Fruit fly (Drosophila melanogaster) whole organism, embryonic: ENCODE results near the gene CG17780.

Experiments
- CG1233 ChIP-seq: fragments of 200-800 bp; sonication (Bioruptor generic); optimal IDR thresholded peaks from 4 replicates; lab custom pipeline; 2018; ENCODE audit warnings: missing biosample characterization, mild to moderate bottlenecking, missing genetic modification characterization
- CG14710 ChIP-seq: fragments of 200-800 bp; sonication (Bioruptor generic); optimal IDR thresholded peaks from 3 replicates; lab custom pipeline; 2019; ENCODE audit warnings: missing biosample characterization, mild to moderate bottlenecking, missing genetic modification characterization, moderate library complexity
- CG14965 ChIP-seq: fragments of 200-800 bp; sonication (Bioruptor generic); optimal IDR thresholded peaks from 2 replicates; lab custom pipeline; 2016; ENCODE audit warnings: missing biosample characterization, missing genetic modification characterization, borderline replicate concordance
- CG15514 ChIP-seq: fragments of 200-800 bp; sonication (Bioruptor generic); optimal IDR thresholded peaks from 3 replicates; lab custom pipeline; 2017; ENCODE audit warnings: missing biosample characterization, missing genetic modification characterization, mild to moderate bottlenecking, moderate library complexity, missing genetic modification reagents
- CG16779 ChIP-seq: fragments of 200-800 bp; sonication (Bioruptor generic); IDR thresholded peaks from 2 replicates; pipeline ENCODE4 v1.3.6; 2022; ENCODE audit warnings: missing biosample characterization, missing genetic modification characterization
- CG17328 ChIP-seq: fragments of 200-800 bp; sonication (Bioruptor generic); IDR thresholded peaks from 2 replicates; pipeline ENCODE4 v1.3.6; 2022; ENCODE audit warnings: missing biosample characterization, missing genetic modification characterization
- CG17829 ChIP-seq: fragments of 200-800 bp; optimal IDR thresholded peaks from 2 replicates; lab custom pipeline; 2019; ENCODE audit warnings: missing biosample characterization, mild to moderate bottlenecking, missing genetic modification characterization, moderate library complexity
- CG18476 ChIP-seq: fragments of 200-800 bp; sonication (Bioruptor generic); optimal IDR thresholded peaks from 2 replicates; lab custom pipeline; 2016; ENCODE audit warnings: missing biosample characterization, mild to moderate bottlenecking, missing genetic modification characterization
- CG18599 ChIP-seq: fragments of 200-800 bp; sonication (Bioruptor generic); optimal IDR thresholded peaks from 3 replicates; lab custom pipeline; 2017; ENCODE audit warnings: missing biosample characterization, missing genetic modification characterization, mild to moderate bottlenecking, moderate library complexity, missing genetic modification reagents
- CG18619 ChIP-seq: fragments of 200-800 bp; sonication (Bioruptor generic); optimal IDR thresholded peaks from 3 replicates; lab custom pipeline; 2017; ENCODE audit warnings: missing biosample characterization, mild to moderate bottlenecking, missing genetic modification characterization
- CG3726 ChIP-seq: fragments of 200-800 bp; sonication (Bioruptor generic); IDR thresholded peaks from 3 replicates; pipeline ENCODE4, ENCODE4 v1.3.6; 2022; ENCODE audit warnings: missing biosample characterization, missing genetic modification characterization
- CG3838 ChIP-seq: fragments of 200-800 bp; sonication (Bioruptor generic); optimal IDR thresholded peaks from 3 replicates; lab custom pipeline; 2016; ENCODE audit warnings: missing biosample characterization, missing genetic modification characterization
- CG3847 ChIP-seq: fragments of 200-800 bp; sonication (Bioruptor generic); IDR thresholded peaks from 2 replicates; pipeline ENCODE4 v1.3.6; 2022; ENCODE audit warnings: missing biosample characterization, missing genetic modification characterization
- CG4404 ChIP-seq: fragments of 200-800 bp; sonication (Bioruptor generic); IDR thresholded peaks from 2 replicates; pipeline ENCODE4 v1.3.6; 2022; ENCODE audit warnings: missing biosample characterization, missing genetic modification characterization
- CG5180 ChIP-seq: fragments of 200-800 bp; sonication (Bioruptor generic); optimal IDR thresholded peaks from 3 replicates; lab custom pipeline; 2017; ENCODE audit warnings: missing biosample characterization, missing genetic modification characterization, mild to moderate bottlenecking, moderate library complexity, missing genetic modification reagents
- CG7556 ChIP-seq: fragments of 200-800 bp; sonication (Bioruptor generic); optimal IDR thresholded peaks from 2 replicates; lab custom pipeline; 2017; ENCODE audit warnings: missing biosample characterization, mild to moderate bottlenecking, missing genetic modification characterization
- CG9727 ChIP-seq: fragments of 200-800 bp; sonication (Bioruptor generic); optimal IDR thresholded peaks from 3 replicates; lab custom pipeline; 2017; ENCODE audit warnings: missing biosample characterization, mild to moderate bottlenecking, missing genetic modification characterization
- CkIIα-i1 ChIP-seq: fragments of 200-800 bp; sonication (Bioruptor generic); IDR thresholded peaks from 2 replicates; pipeline ENCODE4 v1.3.6; 2022; ENCODE audit warnings: missing biosample characterization, missing genetic modification characterization
- Dp ChIP-seq: fragments of 200-800 bp; sonication (Bioruptor generic); optimal IDR thresholded peaks from 2 replicates; lab custom pipeline; 2018; ENCODE audit warnings: missing biosample characterization, mild to moderate bottlenecking, missing genetic modification characterization, moderate library complexity
- H2.0 ChIP-seq: fragments of 200-800 bp; sonication (Bioruptor generic); IDR thresholded peaks from 2 replicates; pipeline ENCODE4 v1.3.6; 2022; ENCODE audit warnings: missing biosample characterization, missing genetic modification characterization
- MBD-R2 ChIP-seq: fragments of 200-800 bp; sonication (Bioruptor generic); IDR thresholded peaks from 2 replicates; pipeline ENCODE4 v1.3.6; 2022; ENCODE audit warnings: missing biosample characterization, missing genetic modification characterization
- Max ChIP-seq: fragments of 200-800 bp; sonication (Bioruptor generic); optimal IDR thresholded peaks from 2 replicates; lab custom pipeline; 2016; ENCODE audit warnings: missing biosample characterization, mild to moderate bottlenecking, missing genetic modification characterization
- NC2β ChIP-seq: fragments of 200-800 bp; sonication (Bioruptor generic); optimal IDR thresholded peaks from 2 replicates; lab custom pipeline; 2016; ENCODE audit warnings: missing biosample characterization, missing genetic modification characterization
- Neu2 ChIP-seq: fragments of 200-800 bp; sonication (Bioruptor generic); optimal IDR thresholded peaks from 3 replicates; lab custom pipeline; 2016; ENCODE audit warnings: missing biosample characterization, missing genetic modification characterization, borderline replicate concordance
- PHDP ChIP-seq: fragments of 200-800 bp; sonication (Bioruptor generic); optimal IDR thresholded peaks from 3 replicates; lab custom pipeline; 2018; ENCODE audit warnings: missing biosample characterization, mild to moderate bottlenecking, missing genetic modification characterization, moderate library complexity
- Side ChIP-seq: fragments of 200-800 bp; sonication (Bioruptor generic); optimal IDR thresholded peaks from 2 replicates; lab custom pipeline; 2016; ENCODE audit warnings: missing biosample characterization, missing genetic modification characterization
- Six4 ChIP-seq: fragments of 200-800 bp; sonication (Bioruptor generic); optimal IDR thresholded peaks from 2 replicates; lab custom pipeline; 2016; ENCODE audit warnings: missing biosample characterization, missing genetic modification characterization
- Sox102F ChIP-seq: fragments of 200-800 bp; sonication (Bioruptor generic); optimal IDR thresholded peaks from 2 replicates; lab custom pipeline; 2018; ENCODE audit warnings: missing biosample characterization, mild to moderate bottlenecking, missing genetic modification characterization, moderate library complexity
- Usf ChIP-seq: fragments of 200-800 bp; sonication (Bioruptor generic); optimal IDR thresholded peaks from 2 replicates; lab custom pipeline; 2017; ENCODE audit warnings: missing genotype, missing biosample characterization, missing genetic modification characterization
- Xbp1 ChIP-seq: fragments of 200-800 bp; sonication (Bioruptor generic); optimal IDR thresholded peaks from 3 replicates; lab custom pipeline; 2016; ENCODE audit warnings: missing biosample characterization, mild to moderate bottlenecking, missing genetic modification characterization
- ap ChIP-seq: fragments of 200-800 bp; sonication (Bioruptor generic); IDR thresholded peaks from 2 replicates; pipeline ENCODE4 v1.3.6; 2022; ENCODE audit warnings: missing biosample characterization, missing genetic modification characterization
- ase ChIP-seq: fragments of 200-800 bp; sonication (Bioruptor generic); IDR thresholded peaks from 3 replicates; pipeline ENCODE4 v1.3.6; 2022; ENCODE audit warnings: missing biosample characterization, missing genetic modification characterization
- az2 ChIP-seq: fragments of 200-800 bp; sonication (Bioruptor generic); optimal IDR thresholded peaks from 3 replicates; lab custom pipeline; 2016; ENCODE audit warnings: missing biosample characterization, missing genetic modification characterization
- chif ChIP-seq, 2 experiments: fragments of 200-800 bp; sonication (Bioruptor generic); optimal IDR thresholded peaks; 3 replicates each; lab custom pipeline; 2016; ENCODE audit warnings: missing biosample characterization in 2 of 2, missing genetic modification characterization in 2 of 2
- croc ChIP-seq: fragments of 200-800 bp; sonication (Bioruptor generic); conservative IDR thresholded peaks from 3 replicates; pipeline ENCODE4 v1.3.6; 2022; ENCODE audit warnings: missing biosample characterization, missing genetic modification characterization
- exex ChIP-seq: fragments of 200-800 bp; sonication (Bioruptor generic); optimal IDR thresholded peaks from 4 replicates; lab custom pipeline; 2018; ENCODE audit warnings: missing biosample characterization, mild to moderate bottlenecking, missing genetic modification characterization, moderate library complexity
- fd3F ChIP-seq: fragments of 200-800 bp; sonication (Bioruptor generic); optimal IDR thresholded peaks from 2 replicates; lab custom pipeline; 2018; ENCODE audit warnings: missing biosample characterization, mild to moderate bottlenecking, missing genetic modification characterization, moderate library complexity
- gfzf ChIP-seq: fragments of 200-800 bp; sonication (Bioruptor generic); optimal IDR thresholded peaks from 2 replicates; lab custom pipeline; 2016; ENCODE audit warnings: missing biosample characterization, mild to moderate bottlenecking, missing genetic modification characterization, moderate library complexity
- pum ChIP-seq: fragments of 200-800 bp; sonication (Bioruptor generic); optimal IDR thresholded peaks from 2 replicates; lab custom pipeline; 2016; ENCODE audit warnings: missing biosample characterization, missing genetic modification characterization
- pzg ChIP-seq: fragments of 200-800 bp; sonication (Bioruptor generic); optimal IDR thresholded peaks from 3 replicates; lab custom pipeline; 2018; ENCODE audit warnings: missing biosample characterization, mild to moderate bottlenecking, missing genetic modification characterization, moderate library complexity
- sc ChIP-seq, 3 experiments: fragments of >200 bp in 2 of 3; fragments of 200-800 bp in 1 of 3; sonication (Bioruptor generic) in 1 of 3; optimal IDR thresholded peaks; 2 replicates in 2 of 3; 3 replicates in 1 of 3; lab custom pipeline; 2017; ENCODE audit warnings: mild to moderate bottlenecking in 1 of 3, missing biosample characterization in 1 of 3, missing genetic modification characterization in 1 of 3, missing genetic modification reagents in 1 of 3
- schlank ChIP-seq: fragments of 200-800 bp; sonication (Bioruptor generic); optimal IDR thresholded peaks from 2 replicates; lab custom pipeline; 2018; ENCODE audit warnings: missing biosample characterization, mild to moderate bottlenecking, missing genetic modification characterization
- sim ChIP-seq: fragments of 200-800 bp; sonication (Bioruptor generic); IDR thresholded peaks from 2 replicates; pipeline ENCODE4 v1.3.6; 2022; ENCODE audit warnings: missing biosample characterization, missing genetic modification characterization
- slbo ChIP-seq: fragments of 200-800 bp; sonication (Bioruptor generic); IDR thresholded peaks from 2 replicates; pipeline ENCODE4 v1.3.6; 2022; ENCODE audit warnings: missing biosample characterization, missing genetic modification characterization
- stwl ChIP-seq: fragments of 200-800 bp; sonication (Bioruptor generic); optimal IDR thresholded peaks from 3 replicates; lab custom pipeline; 2018; ENCODE audit warnings: missing biosample characterization, mild to moderate bottlenecking, missing genetic modification characterization, moderate library complexity
- tll ChIP-seq, 2 experiments: fragments of 200-800 bp in 1 of 2; fragments of >200 bp in 1 of 2; sonication (Bioruptor generic) in 1 of 2; optimal IDR thresholded peaks; 2 replicates each; lab custom pipeline; 2017 to 2019; ENCODE audit warnings: missing biosample characterization in 2 of 2, missing genetic modification characterization in 2 of 2, mild to moderate bottlenecking in 1 of 2, moderate library complexity in 1 of 2
- trem ChIP-seq: fragments of 200-800 bp; optimal IDR thresholded peaks from 3 replicates; lab custom pipeline; 2019; ENCODE audit warnings: missing biosample characterization, mild to moderate bottlenecking, missing genetic modification characterization, moderate library complexity
- zfh2 ChIP-seq: fragments of 200-800 bp; sonication (Bioruptor generic); optimal IDR thresholded peaks from 2 replicates; lab custom pipeline; 2016; ENCODE audit warnings: missing biosample characterization, missing genetic modification characterization

Gene CG17780

DNA sequence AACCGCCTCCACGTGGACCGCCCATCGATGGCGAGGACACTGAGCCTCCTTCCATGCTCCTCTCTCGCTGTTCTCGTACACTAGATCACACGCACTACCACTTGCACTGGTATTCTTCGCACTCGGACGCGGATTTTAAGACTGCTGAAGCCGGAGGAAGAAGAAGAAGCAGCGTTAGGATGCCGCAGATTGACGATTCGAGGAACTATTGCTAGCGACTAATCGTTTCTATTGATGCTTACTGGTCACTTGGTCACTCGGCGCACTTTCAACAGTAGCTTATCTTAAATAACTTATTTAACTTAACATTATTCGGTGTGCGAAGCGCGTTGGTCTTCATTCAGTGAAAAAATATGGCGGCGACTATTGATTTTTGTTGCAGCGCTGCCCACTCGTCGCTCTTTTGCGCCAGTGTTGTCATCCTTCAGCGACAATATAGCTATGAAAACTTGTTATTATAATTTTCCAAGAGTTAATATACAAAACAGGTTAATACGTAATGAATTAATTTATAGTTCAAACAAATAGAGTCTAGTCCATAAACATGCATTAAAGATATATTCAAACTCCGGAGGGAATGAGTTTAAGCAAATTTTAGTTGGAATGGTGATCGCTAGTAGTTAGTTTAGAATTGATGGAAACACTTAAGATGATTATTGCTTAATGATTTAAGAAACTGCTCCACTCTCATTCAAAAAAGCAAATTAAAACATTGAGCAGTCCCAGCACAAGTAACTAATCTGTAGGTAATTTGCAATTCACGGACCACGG lies 36.2 kb downstream of the CG17780 start, which contains the start of the genes CG5746 and CG6454 (continued):
- TF ChIP-seq stwl (tag; lab: Kevin White, UChicago) (peak; percentile 48), Side (GFP tag; lab: Kevin White, UChicago) (peak; percentile 28), CG15514 (GFP tag; lab: Kevin White, UChicago) (peak; percentile 33), schlank (tag; lab: Kevin White, UChicago) (no peak), ap (GFP tag; lab: Robert Waterston, UW) (no peak), trem (tag; lab: Kevin White, UChicago) (peak; percentile 99), sc (optimal IDR thresholded peaks at IDR 0.05; lab: Kevin White, UChicago) (no peak), sc (GFP tag; optimal IDR thresholded peaks at IDR 0.05; lab: Kevin White, UChicago) (no peak), fd3F (GFP tag; lab: Kevin White, UChicago) (peak; percentile 39), CkIIα-i1 (no peak), ase (GFP tag; lab: Robert Waterston, UW) (no peak), croc (no peak), CG4404 (no peak), CG7556 (no peak), sim (GFP tag; lab: Robert Waterston, UW) (no peak), gfzf (GFP tag; lab: Kevin White, UChicago) (peak; percentile 76), CG17829 (tag; lab: Kevin White, UChicago) (peak; percentile 72), zfh2 (peak; percentile 78), az2 (GFP tag; lab: Kevin White, UChicago) (peak; percentile 48), CG3726 (GFP tag; lab: Robert Waterston, UW) (no peak), Xbp1 (GFP tag; lab: Kevin White, UChicago) (peak; percentile 68), CG3847 (GFP tag; lab: Robert Waterston, UW) (0 out of 2 replicates have a peak, but pooled peaks have one; percentile 33), CG14710 (peak; percentile 86), slbo (GFP tag; lab: Robert Waterston, UW) (peak; percentile 70), PHDP (tag; lab: Kevin White, UChicago) (no peak), Six4 (peak; percentile 33), Usf (GFP tag; lab: Kevin White, UChicago) (peak; percentile 12), tll (GFP tag; optimal IDR thresholded peaks at IDR 0.05; lab: Kevin White, UChicago) (peak in 1 of 2 experiments; percentile 11), CG14965 (GFP tag; lab: Kevin White, UChicago) (no peak), chif (GFP tag; optimal IDR thresholded peaks at IDR 0.05; lab: Kevin White, UChicago) (peak in 1 of 2 experiments; percentile 47), CG1233 (GFP tag; lab: Kevin White, UChicago) (no peak), CG5180 (GFP tag; lab: Kevin White, UChicago) (no peak), exex (tag; lab: Kevin White, UChicago) (no peak), MBD-R2 (GFP tag; lab: Robert Waterston, UW) (peak; percentile 55; the same call in 1 of the 2 replicates), Neu2 (GFP tag; lab: Kevin White, UChicago) (peak; percentile 18), NC2β (peak; percentile 16), CG17328 (GFP tag; lab: Robert Waterston, UW) (peak; percentile 54), pzg (GFP tag; lab: Kevin White, UChicago) (peak; percentile 48), CG3838 (GFP tag; lab: Kevin White, UChicago) (no peak), pum (peak; percentile 55), CG18599 (GFP tag; lab: Kevin White, UChicago) (no peak), Dp (GFP tag; lab: Kevin White, UChicago) (peak; percentile 14), CG9727 (GFP tag; lab: Kevin White, UChicago) (peak; percentile 50), CG18619 (peak; percentile 62), CG16779 (GFP tag; lab: Robert Waterston, UW) (no peak), CG18476 (GFP tag; lab: Kevin White, UChicago) (peak; percentile 41), Max (GFP tag; lab: Kevin White, UChicago) (peak; percentile 39), Sox102F (GFP tag; lab: Kevin White, UChicago) (no peak), H2.0 (GFP tag; lab: Robert Waterston, UW) (0 out of 2 replicates have a peak, but pooled peaks have one; percentile 43)
